Worm (Caenorhabditis elegans) whole organism, midembryonic: ENCODE measurements around the gene Y15E3A.5.

ENCODE experiments used
- flt-1 ChIP-seq: fragments of 200-800 bp; sonication (Bioruptor generic); IDR thresholded peaks from 2 replicates; pipeline ENCODE4 v1.3.6; 2022; ENCODE audit warnings: missing genetic modification characterization, missing compliant biosample characterization
- med-1 ChIP-seq: sonication (generic microtip); optimal IDR thresholded peaks from 2 replicates; lab custom pipeline; 2017; ENCODE audit warnings: missing genetic modification characterization, mild to moderate bottlenecking, missing compliant biosample characterization, antibody characterized with exemption, missing genetic modification reagents; ENCODE audit not compliant: insufficient read depth
- ztf-29 ChIP-seq: fragments of 200-800 bp; sonication (Bioruptor generic); IDR thresholded peaks from 2 replicates; pipeline ENCODE4 v1.3.6; 2022; ENCODE audit warnings: missing genetic modification reagents, missing genetic modification characterization, missing compliant biosample characterization

- TF ChIP-seq med-1 (GFP tag; lab: Kevin White, UChicago) (no peak), flt-1 (GFP tag; lab: Robert Waterston, UW) (no peak), ztf-29 (GFP tag; lab: Robert Waterston, UW) (no peak)
Observed at ce11 chrX:15300002-15300401, 40.4 kb upstream of the Y15E3A.5 start.
